Worm (Caenorhabditis elegans): ENCODE data around the gene rop-1.

DNA sequence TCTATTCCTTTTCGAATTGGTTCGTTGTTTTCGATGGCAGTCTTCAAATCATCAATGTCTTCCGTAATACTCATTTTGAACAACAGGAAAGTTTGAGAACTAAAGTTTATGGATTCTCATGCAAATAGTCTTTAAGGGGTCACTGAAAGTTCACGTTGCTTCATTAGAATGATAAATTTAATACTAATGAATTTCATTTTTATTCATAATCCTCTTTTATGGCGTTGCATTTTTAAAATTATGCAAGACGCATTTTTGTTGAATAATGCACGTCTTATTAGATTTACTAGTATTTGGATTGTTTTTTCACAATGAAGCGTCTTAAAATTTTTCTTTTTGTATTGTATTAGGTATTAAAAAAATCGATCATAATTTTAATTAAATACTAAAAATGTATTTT is 11.8 kb downstream of the rop-1 start, which contains the start of gene C12D8.9:
- no peak for TF ChIP-seq lin-13 (GFP tag; optimal IDR thresholded peaks at IDR 0.05)
- TF ChIP-seq sem-4 (tag; optimal IDR thresholded peaks at IDR 0.05), result no peak
- TF ChIP-seq nhr-11 (tag; optimal IDR thresholded peaks at IDR 0.05), result no peak
- no peak for TF ChIP-seq skn-1 (tag; optimal IDR thresholded peaks at IDR 0.05)
- no peak for TF ChIP-seq lsy-2 (tag; optimal IDR thresholded peaks at IDR 0.05)
- no peak for TF ChIP-seq elt-1 (tag; optimal IDR thresholded peaks at IDR 0.05)
- no peak for TF ChIP-seq ztf-11 (tag; optimal IDR thresholded peaks at IDR 0.05)
